Fruit fly (Drosophila melanogaster): Measurements from ENCODE around the gene CG6813.

DNA sequence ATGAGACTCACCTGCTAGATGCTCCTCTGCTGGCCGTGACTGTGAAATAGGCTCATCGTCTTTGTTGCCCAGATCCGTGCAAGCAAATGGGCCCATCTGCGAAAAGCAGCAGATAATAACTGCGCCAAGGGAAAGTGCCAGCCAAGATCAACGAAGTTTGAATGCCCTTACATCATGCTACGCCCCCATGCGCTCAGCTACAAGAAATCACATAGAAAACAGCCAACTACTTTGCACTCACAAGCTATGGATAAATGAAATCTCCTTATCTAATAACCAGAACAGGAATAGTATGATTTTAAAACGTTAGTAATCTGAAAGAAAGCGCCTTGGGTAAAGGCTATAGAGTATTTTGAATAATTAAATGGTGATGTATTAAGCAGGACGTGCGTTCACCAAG is 45.3 kb upstream of the CG6813 start:
- TF ChIP-seq psq (optimal IDR thresholded peaks at IDR 0.05) (no peak), h (optimal IDR thresholded peaks at IDR 0.05) (no peak), Myc (optimal IDR thresholded peaks at IDR 0.05) (no peak), ttk (optimal IDR thresholded peaks at IDR 0.05) (no peak), Sin3A (optimal IDR thresholded peaks at IDR 0.05) (no peak)
